Fruit fly (Drosophila melanogaster): ENCODE data around the gene CG43391.

CG43391 gene

DNA sequence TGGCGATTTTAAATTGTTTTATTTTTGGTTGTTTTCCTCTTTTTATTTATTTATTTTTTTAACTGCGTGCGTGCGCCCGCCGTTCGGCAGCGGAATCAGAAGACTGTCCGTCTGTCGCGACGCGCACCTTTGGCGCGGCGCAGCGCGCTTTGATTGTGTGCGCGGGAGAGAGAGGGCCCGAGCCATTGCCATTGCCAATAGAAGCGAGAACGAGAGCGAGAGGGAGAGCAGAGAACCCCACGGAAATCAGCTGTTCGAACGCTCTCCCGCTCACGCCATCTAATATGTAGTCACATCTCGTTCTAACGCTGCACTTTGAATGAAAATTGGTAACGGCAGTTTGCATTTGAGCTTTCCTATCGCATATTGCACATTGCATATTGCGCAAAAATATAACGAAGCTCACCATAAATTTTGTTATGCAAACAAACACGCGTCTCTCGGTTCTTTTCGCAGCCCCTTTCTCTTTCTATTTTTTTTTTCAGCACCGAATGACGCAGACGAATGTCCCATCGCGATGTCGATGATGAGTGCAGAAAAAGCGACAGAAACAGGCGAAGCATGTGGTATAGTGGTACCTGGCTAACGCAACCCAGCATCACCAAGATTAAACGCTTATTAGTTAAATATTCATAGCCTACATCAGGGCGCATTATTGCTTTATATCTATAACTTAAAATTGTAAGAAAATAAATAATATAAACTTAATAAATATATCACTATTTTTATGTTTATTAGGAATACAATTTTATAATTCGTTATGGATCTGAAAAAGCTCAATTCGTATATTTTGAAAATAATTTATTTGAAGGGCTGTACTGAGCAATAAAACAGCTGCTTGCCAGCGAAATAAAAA lies 46.2 kb downstream of the CG43391 start (continued):
- TF ChIP-seq C15 (GFP tag; IDR thresholded peaks at IDR 0.05), result no peak
- TF ChIP-seq Abd-B (GFP tag; optimal IDR thresholded peaks at IDR 0.05), result no peak
- no peak for TF ChIP-seq CHES-1-like (GFP tag; optimal IDR thresholded peaks at IDR 0.05)
- TF ChIP-seq CG14667 (GFP tag; IDR thresholded peaks at IDR 0.05), result no peak
- TF ChIP-seq CG7745 (tag; optimal IDR thresholded peaks at IDR 0.05), result no peak
- TF ChIP-seq yki (optimal IDR thresholded peaks at IDR 0.05), result no peak
- no peak for TF ChIP-seq CG11247 (GFP tag; IDR thresholded peaks at IDR 0.05)
- TF ChIP-seq otp (GFP tag; IDR thresholded peaks at IDR 0.05), result no peak
- no peak for TF ChIP-seq her (GFP tag; optimal IDR thresholded peaks at IDR 0.05)
- no peak for TF ChIP-seq gt (GFP tag; IDR thresholded peaks at IDR 0.05)
- TF ChIP-seq CG3407 (GFP tag; optimal IDR thresholded peaks at IDR 0.05), result no peak
- TF ChIP-seq CG10366 (GFP tag; IDR thresholded peaks at IDR 0.05), result no peak
- peak; percentile 85 for TF ChIP-seq Adf1 (GFP tag; IDR thresholded peaks at IDR 0.05)
- no peak for TF ChIP-seq GATAe (GFP tag; conservative IDR thresholded peaks at IDR 0.05)
- TF ChIP-seq ewg (GFP tag; optimal IDR thresholded peaks at IDR 0.05), result no peak
- no peak for TF ChIP-seq CG12071 (GFP tag; optimal IDR thresholded peaks at IDR 0.05)
- no peak for TF ChIP-seq CG3838 (GFP tag; optimal IDR thresholded peaks at IDR 0.05)
- TF ChIP-seq CG16863 (GFP tag; optimal IDR thresholded peaks at IDR 0.05), result no peak
- TF ChIP-seq E2f2 (GFP tag; IDR thresholded peaks at IDR 0.05), result no peak; the same call in 1 of the 2 replicates
- TF ChIP-seq pum (GFP tag; optimal IDR thresholded peaks at IDR 0.05), result no peak
- TF ChIP-seq CG11723 (GFP tag; optimal IDR thresholded peaks at IDR 0.05), result no peak
- peak; percentile 54; the same call in 2 of the 3 replicates for TF ChIP-seq CG34224 (GFP tag; IDR thresholded peaks at IDR 0.05; ENCODE audit: partially characterized antibody)
- TF ChIP-seq CG8924 (tag; optimal IDR thresholded peaks at IDR 0.05), result no peak
- TF ChIP-seq sisA (GFP tag; IDR thresholded peaks at IDR 0.05), result no peak
- TF ChIP-seq fd96Cb (tag; optimal IDR thresholded peaks at IDR 0.05), result no peak
- no peak for TF ChIP-seq Hsf (GFP tag; optimal IDR thresholded peaks at IDR 0.05)
- no peak for TF ChIP-seq HLH4C (GFP tag; IDR thresholded peaks at IDR 0.05; ENCODE audit: partially characterized antibody)
- TF ChIP-seq inv (GFP tag; IDR thresholded peaks at IDR 0.05; ENCODE audit: partially characterized antibody), result no peak
- no peak for TF ChIP-seq CG1024 (GFP tag; IDR thresholded peaks at IDR 0.05)
- no peak for TF ChIP-seq eyg (GFP tag; optimal IDR thresholded peaks at IDR 0.05)
- TF ChIP-seq CG15269 (tag; optimal IDR thresholded peaks at IDR 0.05), result peak; percentile 51
- TF ChIP-seq CG11456 (GFP tag; IDR thresholded peaks at IDR 0.05), result 0 out of 3 replicates have a peak, but pooled peaks have one; percentile 26
- TF ChIP-seq abd-A (tag; optimal IDR thresholded peaks at IDR 0.05), result no peak
- peak; percentile 55 for TF ChIP-seq CG10543 (GFP tag; optimal IDR thresholded peaks at IDR 0.05)
- TF ChIP-seq chif (GFP tag; optimal IDR thresholded peaks at IDR 0.05), result no peak
- TF ChIP-seq eve (GFP tag; optimal IDR thresholded peaks at IDR 0.05), result no peak
- no peak for TF ChIP-seq stc (GFP tag; IDR thresholded peaks at IDR 0.05)
- no peak for TF ChIP-seq CG4617 (GFP tag; optimal IDR thresholded peaks at IDR 0.05; ENCODE audit: borderline replicate concordance)
- TF ChIP-seq ATbp (GFP tag; optimal IDR thresholded peaks at IDR 0.05), result no peak
- TF ChIP-seq CG8359 (GFP tag; optimal IDR thresholded peaks at IDR 0.05; ENCODE audit: borderline replicate concordance), result no peak
- TF ChIP-seq gcm (GFP tag; optimal IDR thresholded peaks at IDR 0.05), result no peak
- TF ChIP-seq dm (GFP tag; optimal IDR thresholded peaks at IDR 0.05), result no peak
- TF ChIP-seq CG7556 (GFP tag; optimal IDR thresholded peaks at IDR 0.05), result peak; percentile 21
- no peak for TF ChIP-seq CG10959 (GFP tag; IDR thresholded peaks at IDR 0.05)
- TF ChIP-seq CG5953 (GFP tag; IDR thresholded peaks at IDR 0.05), result no peak
- TF ChIP-seq Hr51 (GFP tag; optimal IDR thresholded peaks at IDR 0.05), result peak in 1 of 2 experiments; percentile 63
- no peak for TF ChIP-seq ab (GFP tag; optimal IDR thresholded peaks at IDR 0.05)
- TF ChIP-seq Side (GFP tag; optimal IDR thresholded peaks at IDR 0.05), result no peak
- TF ChIP-seq CG8388 (GFP tag; optimal IDR thresholded peaks at IDR 0.05), result peak; percentile 23
- TF ChIP-seq crc (GFP tag; optimal IDR thresholded peaks at IDR 0.05), result no peak
